Worm (Caenorhabditis elegans) whole organism, midembryonic: Measurements from ENCODE around the gene klp-18.

Experiments used
- T22C8.4 ChIP-seq: fragments of 200-800 bp; sonication (Bioruptor generic); IDR thresholded peaks from 2 replicates; pipeline ENCODE4 v1.3.6; 2022; ENCODE audit warnings: missing genetic modification characterization, missing compliant biosample characterization
- cog-1 ChIP-seq: sonication (generic microtip); optimal IDR thresholded peaks from 2 replicates; lab custom pipeline; 2016; ENCODE audit warnings: missing genetic modification characterization, missing compliant biosample characterization
- flt-1 ChIP-seq: fragments of 200-800 bp; sonication (Bioruptor generic); IDR thresholded peaks from 2 replicates; pipeline ENCODE4 v1.3.6; 2022; ENCODE audit warnings: missing genetic modification characterization, missing compliant biosample characterization
- klf-2 ChIP-seq: fragments of 200-800 bp; sonication (Bioruptor generic); conservative IDR thresholded peaks from 2 replicates; pipeline ENCODE4 v1.3.6; 2022; ENCODE audit warnings: missing genetic modification reagents, missing genetic modification characterization, missing compliant biosample characterization
- med-1 ChIP-seq: sonication (generic microtip); optimal IDR thresholded peaks from 2 replicates; lab custom pipeline; 2017; ENCODE audit warnings: missing genetic modification characterization, mild to moderate bottlenecking, missing compliant biosample characterization, antibody characterized with exemption, missing genetic modification reagents; ENCODE audit not compliant: insufficient read depth
- ref-1 ChIP-seq: fragments of 200-800 bp; sonication (Bioruptor generic); conservative IDR thresholded peaks from 2 replicates; pipeline ENCODE4 v1.3.6; 2022; ENCODE audit warnings: missing genetic modification reagents, missing genetic modification characterization, missing compliant biosample characterization
- tab-1 ChIP-seq: fragments of 200-800 bp; sonication (Bioruptor generic); IDR thresholded peaks from 2 replicates; pipeline ENCODE4 v1.3.6; 2022; ENCODE audit warnings: missing genetic modification characterization, missing compliant biosample characterization
- ztf-23 ChIP-seq: fragments of 200-800 bp; sonication (Bioruptor generic); IDR thresholded peaks from 2 replicates; pipeline ENCODE4 v1.3.6; 2022; ENCODE audit warnings: missing genetic modification reagents, missing genetic modification characterization, missing compliant biosample characterization
- ztf-29 ChIP-seq: fragments of 200-800 bp; sonication (Bioruptor generic); IDR thresholded peaks from 2 replicates; pipeline ENCODE4 v1.3.6; 2022; ENCODE audit warnings: missing genetic modification reagents, missing genetic modification characterization, missing compliant biosample characterization

The klp-18 gene

DNA sequence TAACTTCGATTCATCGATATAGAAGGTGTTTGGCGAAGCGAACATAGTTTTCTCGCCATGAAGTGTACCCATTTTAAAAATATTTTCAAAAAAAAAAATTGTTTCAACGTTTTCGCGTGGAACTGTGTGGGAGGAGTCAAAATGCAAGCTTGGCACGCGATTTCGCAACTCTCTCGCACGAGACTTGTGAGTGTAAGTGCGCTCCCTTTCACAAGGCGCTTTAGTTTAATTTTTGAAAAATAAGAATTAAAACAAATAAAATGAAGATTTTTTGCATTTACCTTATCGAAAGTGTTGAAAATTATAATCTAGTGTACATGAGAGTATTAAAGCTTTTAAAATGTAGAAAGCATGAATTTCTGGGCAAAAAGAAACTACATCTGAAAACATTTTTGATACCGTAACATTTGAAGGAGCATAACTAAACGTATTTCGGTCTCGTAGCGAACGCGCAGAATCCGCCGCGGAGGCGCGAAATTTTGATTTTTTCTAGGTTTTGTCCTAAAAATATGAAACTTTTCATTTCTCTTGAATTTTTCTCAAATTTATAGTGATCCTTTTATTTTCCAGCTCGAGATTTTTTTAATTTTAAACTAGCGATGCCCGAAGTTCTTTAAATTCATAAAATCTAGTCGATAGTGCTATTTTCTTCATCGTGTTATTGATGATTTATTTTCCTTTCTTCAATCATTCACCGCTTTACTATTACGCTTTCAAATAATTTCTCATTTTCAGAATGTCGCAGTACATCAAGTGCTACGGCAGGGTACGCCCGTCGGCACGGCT lies at the start of gene klp-18, which contains the start of gene cogc-2:
Gene klp-18 (plus strand): TSS at position 736 of the 786 bp plus-strand sequence.
Gene cogc-2 (minus strand): TSS at position 105 of the 786 bp plus-strand sequence.
- TF ChIP-seq ref-1: no peak
- TF ChIP-seq tab-1 (GFP tag; lab: Robert Waterston, UW): peak; percentile 80
- TF ChIP-seq med-1 (GFP tag; lab: Kevin White, UChicago): peak; percentile 67
- TF ChIP-seq flt-1 (GFP tag; lab: Robert Waterston, UW): peak; percentile 73; the same call in 1 of the 2 replicates
- TF ChIP-seq T22C8.4: no peak
- peak; percentile 71 for TF ChIP-seq ztf-29
- TF ChIP-seq ztf-23: peak; percentile 73; the same call in 1 of the 2 replicates
- TF ChIP-seq cog-1: peak; percentile 61
- no peak for TF ChIP-seq klf-2 (GFP tag; lab: Robert Waterston, UW)

DNA sequence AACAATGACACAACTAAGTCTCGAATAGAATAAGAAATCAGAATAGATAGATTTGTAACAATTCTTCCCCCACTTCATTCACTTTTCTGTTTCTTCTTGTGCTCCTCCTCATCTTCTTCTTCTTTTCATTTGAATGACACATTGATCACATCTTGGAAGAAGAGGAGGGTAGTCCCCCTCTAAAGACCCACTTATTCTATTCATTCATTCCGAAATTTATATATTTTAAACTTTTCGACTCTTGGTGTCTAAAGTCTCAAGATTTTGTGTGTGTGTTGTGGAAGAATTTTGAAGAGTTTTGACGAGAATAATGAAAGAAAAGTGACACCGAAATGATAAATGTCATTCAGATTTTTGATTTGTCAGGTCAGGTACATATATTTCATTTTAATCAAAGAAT lies 48.9 kb upstream of the klp-18 start:
- TF ChIP-seq klf-2 (GFP tag; lab: Robert Waterston, UW): no peak
- TF ChIP-seq cog-1: no peak
- no peak for TF ChIP-seq med-1 (GFP tag; lab: Kevin White, UChicago)
- no peak for TF ChIP-seq ref-1
- no peak for TF ChIP-seq flt-1 (GFP tag; lab: Robert Waterston, UW)
- TF ChIP-seq tab-1 (GFP tag; lab: Robert Waterston, UW): no peak
- no peak for TF ChIP-seq T22C8.4
- no peak for TF ChIP-seq ztf-29
- TF ChIP-seq ztf-23: no peak

DNA sequence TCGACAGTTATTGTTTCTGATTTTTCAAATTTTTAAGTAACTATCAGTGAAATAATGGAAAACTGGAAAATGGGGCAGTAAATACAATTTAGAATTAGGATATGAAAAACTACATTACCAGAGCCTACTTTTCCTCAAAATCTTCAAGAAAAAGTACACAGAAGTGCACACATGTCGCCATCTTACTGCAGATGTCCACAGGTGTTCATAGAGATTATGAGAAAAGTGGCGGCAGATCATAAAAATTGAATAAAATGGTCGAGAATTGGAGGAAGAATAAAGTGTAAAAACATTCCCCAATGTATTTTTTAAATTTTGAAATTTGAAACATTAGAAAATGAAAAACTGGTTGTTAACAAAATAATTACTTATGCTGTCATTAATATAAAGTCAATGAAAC lies 42.1 kb upstream of the klp-18 start:
- no peak for TF ChIP-seq ztf-23
- TF ChIP-seq med-1 (GFP tag; lab: Kevin White, UChicago): no peak
- no peak for TF ChIP-seq ztf-29
- no peak for TF ChIP-seq cog-1
- TF ChIP-seq klf-2 (GFP tag; lab: Robert Waterston, UW): no peak
- no peak for TF ChIP-seq tab-1 (GFP tag; lab: Robert Waterston, UW)
- TF ChIP-seq flt-1 (GFP tag; lab: Robert Waterston, UW): no peak
- no peak for TF ChIP-seq ref-1
- no peak for TF ChIP-seq T22C8.4

DNA sequence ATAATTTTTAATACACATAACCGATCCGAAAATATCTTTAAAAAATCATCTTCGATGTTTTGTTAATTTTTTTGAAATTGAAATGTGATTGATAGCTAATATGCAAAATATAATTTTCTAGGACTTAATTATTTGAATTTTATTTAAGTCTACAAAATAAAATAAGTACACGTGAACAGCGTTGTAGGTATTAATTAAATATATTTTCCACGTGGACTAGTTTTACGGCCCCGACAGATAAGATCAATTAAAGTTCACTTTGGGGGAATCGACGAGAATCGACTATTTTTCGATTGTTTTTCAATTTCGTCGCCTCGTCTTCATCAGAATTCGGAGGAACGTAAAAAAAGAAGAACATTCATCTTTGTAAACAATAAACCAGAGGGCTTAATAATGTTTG lies 40.8 kb upstream of the klp-18 start, which contains the start of gene C25A8.5:
Gene C25A8.5 (plus strand): TSS at position 301 of the 400 bp plus-strand sequence.
- no peak for TF ChIP-seq T22C8.4
- no peak for TF ChIP-seq cog-1
- TF ChIP-seq med-1 (GFP tag; lab: Kevin White, UChicago): no peak
- TF ChIP-seq ztf-23: no peak
- no peak for TF ChIP-seq tab-1 (GFP tag; lab: Robert Waterston, UW)
- no peak for TF ChIP-seq flt-1 (GFP tag; lab: Robert Waterston, UW)
- TF ChIP-seq klf-2 (GFP tag; lab: Robert Waterston, UW): no peak
- no peak for TF ChIP-seq ztf-29
- TF ChIP-seq ref-1: no peak

DNA sequence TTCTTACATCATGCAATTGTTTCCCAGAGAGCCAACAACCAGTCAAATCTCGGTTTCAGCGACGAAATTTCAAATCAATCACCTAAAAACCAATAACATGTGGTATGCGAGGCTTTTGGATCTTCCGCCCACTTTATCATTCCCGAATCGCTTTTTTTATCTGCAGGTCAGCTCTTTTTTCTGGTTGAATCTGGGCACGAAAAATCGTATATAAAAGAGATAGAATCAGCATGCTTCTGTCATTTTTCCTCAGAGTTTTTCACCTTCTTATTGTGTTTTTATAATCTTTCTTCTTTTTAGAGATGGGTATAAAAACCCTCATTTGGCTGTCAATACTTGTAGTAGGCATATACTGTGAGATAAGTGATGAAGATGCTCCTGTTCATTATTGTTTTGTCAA lies 36.7 kb upstream of the klp-18 start, which contains the start of gene cht-3:
Gene cht-3 (plus strand): TSS at position 301 of the 400 bp plus-strand sequence.
- TF ChIP-seq T22C8.4 (no peak), ztf-23 (no peak), cog-1 (no peak), ztf-29 (no peak), med-1 (GFP tag; lab: Kevin White, UChicago) (no peak), klf-2 (GFP tag; lab: Robert Waterston, UW) (no peak), tab-1 (GFP tag; lab: Robert Waterston, UW) (no peak), ref-1 (no peak), flt-1 (GFP tag; lab: Robert Waterston, UW) (no peak)

DNA sequence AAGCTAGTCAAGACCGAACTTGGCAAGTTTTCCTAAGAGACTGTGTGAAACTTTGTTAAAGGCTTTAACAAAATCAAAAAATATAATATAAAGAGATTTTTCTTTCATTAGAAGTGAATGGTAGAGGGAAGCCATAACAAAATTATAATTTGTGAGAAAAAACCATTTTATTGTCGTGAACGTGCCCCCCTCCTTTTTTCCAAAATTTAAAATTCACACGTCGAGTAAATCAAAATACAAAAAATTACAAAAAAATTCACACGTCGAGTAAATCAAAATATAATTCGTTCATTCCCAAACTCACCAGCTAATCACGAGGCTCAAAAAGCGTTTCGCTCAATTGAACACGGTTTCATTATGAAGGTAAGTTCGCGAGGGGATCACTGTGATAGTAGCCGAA lies 30.5 kb upstream of the klp-18 start, which contains the start of gene C25A8.2:
Gene C25A8.2 (plus strand): TSS at position 301 of the 400 bp plus-strand sequence.
- TF ChIP-seq flt-1 (GFP tag; lab: Robert Waterston, UW) (no peak), T22C8.4 (no peak), ztf-29 (no peak), klf-2 (GFP tag; lab: Robert Waterston, UW) (no peak), ztf-23 (no peak), tab-1 (GFP tag; lab: Robert Waterston, UW) (no peak), ref-1 (no peak), med-1 (GFP tag; lab: Kevin White, UChicago) (no peak), cog-1 (no peak)

DNA sequence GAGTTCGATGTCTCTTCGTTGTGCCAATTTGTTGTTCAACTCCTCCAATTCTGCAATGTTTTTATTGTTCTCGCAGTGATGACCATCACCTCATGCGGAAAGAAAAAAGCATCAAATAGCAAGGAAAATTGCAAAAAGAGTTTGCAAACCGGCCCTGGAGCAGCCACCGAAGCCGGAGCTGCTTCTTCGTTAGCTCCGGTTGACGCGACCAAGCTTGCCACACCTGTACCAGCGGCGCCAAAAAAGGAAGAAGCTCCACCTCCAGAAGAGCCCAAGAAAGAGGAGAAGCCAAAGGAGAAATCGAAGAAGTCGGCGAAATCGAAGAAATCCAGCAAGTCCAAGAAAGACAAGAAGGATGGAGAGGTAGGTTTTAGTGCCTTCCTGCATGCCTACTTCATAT lies 29.8 kb upstream of the klp-18 start:
- no peak for TF ChIP-seq tab-1 (GFP tag; lab: Robert Waterston, UW)

DNA sequence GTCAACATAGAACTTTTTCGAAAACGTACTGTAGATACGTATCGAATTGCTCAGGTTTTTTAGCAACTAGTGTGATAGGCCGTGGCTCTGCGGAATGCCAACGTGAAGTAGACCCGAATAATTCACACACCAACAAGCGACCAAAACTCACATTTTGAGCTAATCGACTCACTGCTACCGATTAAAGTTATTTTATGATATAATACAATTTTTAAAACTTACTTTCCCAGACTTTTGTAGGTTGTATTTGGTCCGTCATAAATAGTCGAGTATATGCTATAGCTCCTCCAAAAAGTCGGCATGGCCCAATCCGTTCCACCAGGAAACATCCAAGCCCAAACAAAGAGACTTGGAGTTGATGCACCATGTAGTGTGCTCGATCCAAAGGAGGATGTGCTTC lies 29.2 kb upstream of the klp-18 start, which contains the start of gene C25A8.1:
Gene C25A8.1 (plus strand): TSS at position 301 of the 400 bp plus-strand sequence.
- TF ChIP-seq T22C8.4 (no peak), ztf-29 (no peak), klf-2 (GFP tag; lab: Robert Waterston, UW) (no peak), cog-1 (no peak), ref-1 (no peak), flt-1 (GFP tag; lab: Robert Waterston, UW) (no peak), tab-1 (GFP tag; lab: Robert Waterston, UW) (no peak), ztf-23 (no peak), med-1 (GFP tag; lab: Kevin White, UChicago) (no peak)

DNA sequence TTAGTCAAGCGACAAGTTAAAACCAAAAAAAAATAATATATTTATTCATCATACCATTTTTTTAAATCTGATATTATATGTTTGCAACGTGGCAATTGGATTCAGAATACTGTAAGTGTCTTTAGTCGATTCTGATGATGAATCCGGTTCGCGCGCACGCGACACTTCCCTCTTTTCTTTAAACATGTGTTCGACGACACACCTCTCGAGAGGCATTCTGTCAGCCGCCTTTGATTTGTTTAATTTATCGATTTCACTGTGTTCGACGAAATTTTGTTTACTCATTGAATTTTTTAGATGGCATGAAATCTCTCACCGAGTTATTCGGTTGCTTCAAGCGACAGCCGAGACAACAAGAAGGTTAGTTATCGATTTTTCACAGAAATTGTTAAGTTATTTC lies 28.3 kb upstream of the klp-18 start, which contains the start of gene trxr-1:
Gene trxr-1 (plus strand): TSS at position 227 of the 400 bp plus-strand sequence.
- TF ChIP-seq klf-2 (GFP tag; lab: Robert Waterston, UW) (no peak), ztf-29 (no peak), med-1 (GFP tag; lab: Kevin White, UChicago) (no peak), cog-1 (no peak)

DNA sequence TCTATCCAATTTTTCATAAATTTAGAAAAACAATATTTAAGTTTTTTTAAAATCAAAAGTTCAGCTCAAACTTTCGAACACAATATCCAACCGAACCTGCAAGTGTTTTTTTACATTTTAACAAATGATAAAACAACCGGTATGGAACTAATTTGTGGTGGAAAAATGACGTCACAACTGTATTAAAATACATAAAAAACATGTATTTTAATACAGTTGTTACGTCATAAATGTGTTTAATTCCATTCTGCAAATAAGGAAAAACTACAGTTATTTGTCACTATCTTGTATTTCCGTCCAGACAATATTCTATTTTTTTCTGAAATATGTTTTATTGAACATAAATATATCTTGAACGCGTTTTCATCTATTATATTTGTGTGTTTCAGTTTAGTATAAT lies 27.8 kb upstream of the klp-18 start:
- TF ChIP-seq cog-1: no peak
